Worm (Caenorhabditis elegans): ENCODE data around the gene ins-11.

DNA sequence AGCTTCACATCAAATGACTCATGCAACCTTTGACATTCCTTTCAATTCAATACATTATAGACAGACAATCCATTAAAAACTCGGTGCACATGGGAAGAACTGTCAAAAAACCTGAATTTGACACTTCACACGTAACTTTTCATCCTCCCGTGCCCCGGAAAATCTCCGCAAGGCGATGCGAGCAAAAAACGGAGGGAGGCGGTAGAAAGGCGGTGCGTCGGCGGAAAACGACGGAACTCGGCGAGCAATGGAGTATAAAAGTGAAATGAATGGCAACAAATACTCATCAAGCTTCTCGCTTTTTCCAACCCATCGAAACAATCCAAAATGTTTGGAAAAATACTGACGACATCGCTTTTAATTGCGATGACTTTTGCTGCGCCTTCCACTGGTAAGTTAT, 21.5 kb downstream of the ins-11 start, which contains the start of gene T25E4.1:
- no peak for TF ChIP-seq him-1 (tag; optimal IDR thresholded peaks at IDR 0.05)
- TF ChIP-seq dao-5 (tag; optimal IDR thresholded peaks at IDR 0.05): no peak

Data from whole organism, L4/young adult.